Worm (Caenorhabditis elegans) whole organism, L3 larva: ENCODE measurements around the gene cdt-2.

Experiments used
- ZK546.5 ChIP-seq: sonication (generic microtip); optimal IDR thresholded peaks from 2 replicates; lab custom pipeline; 2017; ENCODE audit warnings: missing biosample characterization, missing genetic modification characterization
- ceh-28 ChIP-seq: fragments of 150-350 bp; optimal IDR thresholded peaks from 2 replicates; lab custom pipeline; 2014; ENCODE audit warnings: missing biosample characterization, missing genetic modification reagents, missing genetic modification characterization
- egl-27 ChIP-seq: sonication (generic microtip); optimal IDR thresholded peaks from 4 replicates; lab custom pipeline; 2017; ENCODE audit warnings: missing biosample characterization, missing genetic modification reagents, missing genetic modification characterization
- fkh-10 ChIP-seq: sonication (generic microtip); optimal IDR thresholded peaks from 2 replicates; lab custom pipeline; 2017; ENCODE audit warnings: missing biosample characterization, missing genetic modification reagents, missing genetic modification characterization
- nfya-1 ChIP-seq: sonication (generic microtip); optimal IDR thresholded peaks from 2 replicates; lab custom pipeline; 2017; ENCODE audit warnings: missing genetic modification characterization, mild to moderate bottlenecking, missing compliant biosample characterization, antibody characterized with exemption, moderate library complexity; ENCODE audit not compliant: insufficient read depth
- nhr-11 ChIP-seq: fragments of 150-350 bp; optimal IDR thresholded peaks from 2 replicates; lab custom pipeline; 2014; ENCODE audit warnings: missing biosample characterization, missing genetic modification characterization
- nhr-237 ChIP-seq: fragments of 150-350 bp; optimal IDR thresholded peaks from 2 replicates; lab custom pipeline; 2014; ENCODE audit warnings: missing biosample characterization, missing genetic modification characterization
- nhr-77 ChIP-seq: fragments of 150-350 bp; optimal IDR thresholded peaks from 2 replicates; lab custom pipeline; 2014; ENCODE audit warnings: missing biosample characterization, missing genetic modification characterization
- pqm-1 ChIP-seq: fragments of 150-350 bp; optimal IDR thresholded peaks from 2 replicates; lab custom pipeline; 2017; ENCODE audit warnings: missing biosample characterization, missing genetic modification characterization, inconsistent platforms
- sea-2 ChIP-seq: fragments of 150-350 bp; sonication (generic microtip); optimal IDR thresholded peaks from 4 replicates; lab custom pipeline; 2014; ENCODE audit warnings: missing biosample characterization, missing genetic modification reagents, missing genetic modification characterization
- snpc-4 ChIP-seq: fragments of 150-350 bp; optimal IDR thresholded peaks from 2 replicates; lab custom pipeline; 2014; ENCODE audit warnings: missing biosample characterization, missing genetic modification characterization
- tbx-2 ChIP-seq: sonication (generic microtip); optimal IDR thresholded peaks from 2 replicates; lab custom pipeline; 2016; ENCODE audit warnings: mild to moderate bottlenecking, missing genetic modification characterization, missing compliant biosample characterization
- unc-62 ChIP-seq: fragments of 150-350 bp; sonication (generic microtip); optimal IDR thresholded peaks from 4 replicates; lab custom pipeline; 2014; ENCODE audit warnings: missing biosample characterization, missing genetic modification reagents, missing genetic modification characterization

DNA sequence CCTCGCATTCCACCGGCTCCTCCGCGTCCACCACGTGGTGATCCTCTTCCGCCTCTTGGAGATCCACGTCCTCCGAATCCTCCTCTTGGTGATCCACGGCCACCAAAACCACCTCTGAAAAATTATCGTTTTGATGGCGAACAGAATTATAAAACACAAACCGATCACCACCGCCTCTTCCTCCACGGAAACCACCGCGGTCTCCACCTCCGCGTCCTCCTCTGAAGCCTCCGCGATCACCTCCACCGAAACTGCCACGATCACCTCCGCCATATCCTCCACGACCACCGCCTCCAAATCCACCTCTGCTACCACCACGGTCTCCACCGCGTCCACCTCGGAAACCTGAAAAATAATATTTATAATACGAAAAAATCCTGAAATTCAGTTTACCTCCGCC, 10.6 kb upstream of the cdt-2 start:
- TF ChIP-seq nhr-237 (tag; lab: Kevin White, UChicago) (no peak), nfya-1 (tag; lab: Kevin White, UChicago) (no peak), egl-27 (tag; lab: Kevin White, UChicago) (no peak), pqm-1 (tag; lab: Kevin White, UChicago) (no peak), snpc-4 (tag; lab: Kevin White, UChicago) (no peak), ZK546.5 (tag; lab: Kevin White, UChicago) (no peak), ceh-28 (no peak), tbx-2 (no peak), fkh-10 (no peak), nhr-11 (tag; lab: Kevin White, UChicago) (no peak), nhr-77 (tag; lab: Kevin White, UChicago) (no peak), sea-2 (GFP tag; lab: Kevin White, UChicago) (no peak), unc-62 (GFP tag; lab: Kevin White, UChicago) (no peak)
